Fruit fly (Drosophila melanogaster) whole organism, prepupa: ENCODE measurements around the gene Mo25.

Experiments used
- Blimp-1 ChIP-seq: fragments of 200-800 bp; sonication (Bioruptor generic); optimal IDR thresholded peaks from 3 replicates; lab custom pipeline; 2017; ENCODE audit warnings: missing biosample characterization, missing genetic modification characterization, mild to moderate bottlenecking, moderate library complexity, missing genetic modification reagents
- CG10631 ChIP-seq: fragments of 200-800 bp; sonication (Bioruptor generic); optimal IDR thresholded peaks from 2 replicates; lab custom pipeline; 2016; ENCODE audit warnings: missing biosample characterization, missing genetic modification characterization
- CG11294 ChIP-seq: fragments of 200-800 bp; sonication (Bioruptor generic); IDR thresholded peaks from 2 replicates; pipeline ENCODE4 v1.3.6; 2022; ENCODE audit warnings: missing biosample characterization, missing genetic modification characterization
- CG15336 ChIP-seq: fragments of 200-800 bp; sonication (Bioruptor generic); IDR thresholded peaks from 2 replicates; pipeline ENCODE4 v1.3.6; 2022; ENCODE audit warnings: missing biosample characterization, missing genetic modification characterization
- CG1621 ChIP-seq: fragments of 200-800 bp; sonication (Bioruptor generic); optimal IDR thresholded peaks from 3 replicates; lab custom pipeline; 2018; ENCODE audit warnings: missing biosample characterization, mild to moderate bottlenecking, missing genetic modification characterization
- CG16779 ChIP-seq: fragments of 200-800 bp; sonication (Bioruptor generic); optimal IDR thresholded peaks from 3 replicates; lab custom pipeline; 2017; ENCODE audit warnings: missing biosample characterization, mild to moderate bottlenecking, missing genetic modification characterization
- CG3032 ChIP-seq: fragments of 200-800 bp; optimal IDR thresholded peaks from 2 replicates; lab custom pipeline; 2019; ENCODE audit warnings: missing biosample characterization, mild to moderate bottlenecking, missing genetic modification characterization, moderate library complexity
- CG32006 ChIP-seq: fragments of 200-800 bp; sonication (Bioruptor generic); optimal IDR thresholded peaks from 3 replicates; lab custom pipeline; 2017; ENCODE audit warnings: missing biosample characterization, mild to moderate bottlenecking, missing genetic modification characterization
- CG34406 ChIP-seq: fragments of 200-800 bp; sonication (Bioruptor generic); optimal IDR thresholded peaks from 3 replicates; lab custom pipeline; 2016; ENCODE audit warnings: missing biosample characterization, missing genetic modification characterization
- CG3919 ChIP-seq: fragments of 200-800 bp; sonication (Bioruptor generic); optimal IDR thresholded peaks from 3 replicates; lab custom pipeline; 2016; ENCODE audit warnings: missing biosample characterization, missing genetic modification characterization
- CG4318 ChIP-seq: fragments of 200-800 bp; sonication (Bioruptor generic); optimal IDR thresholded peaks from 3 replicates; lab custom pipeline; 2017; ENCODE audit warnings: missing biosample characterization, mild to moderate bottlenecking, missing genetic modification characterization
- CG6276 ChIP-seq: fragments of 200-800 bp; sonication (Bioruptor generic); optimal IDR thresholded peaks from 2 replicates; lab custom pipeline; 2017; ENCODE audit warnings: missing biosample characterization, mild to moderate bottlenecking, missing genetic modification characterization
- CG6792 ChIP-seq: fragments of 200-800 bp; sonication (Bioruptor generic); optimal IDR thresholded peaks from 3 replicates; lab custom pipeline; 2016; ENCODE audit warnings: missing biosample characterization, missing genetic modification characterization
- CG6808 ChIP-seq: fragments of 200-800 bp; sonication (Bioruptor generic); optimal IDR thresholded peaks from 3 replicates; lab custom pipeline; 2017; ENCODE audit warnings: missing biosample characterization, missing genetic modification characterization, mild to moderate bottlenecking, moderate library complexity, missing genetic modification reagents
- CG7368 ChIP-seq: fragments of 200-800 bp; sonication (Bioruptor generic); optimal IDR thresholded peaks from 3 replicates; lab custom pipeline; 2016; ENCODE audit warnings: missing biosample characterization, missing genetic modification characterization
- CG8319 ChIP-seq: fragments of 200-800 bp; sonication (Bioruptor generic); optimal IDR thresholded peaks from 3 replicates; lab custom pipeline; 2016; ENCODE audit warnings: missing biosample characterization, missing genetic modification characterization
- CG8632 ChIP-seq: fragments of 200-800 bp; sonication (Bioruptor generic); optimal IDR thresholded peaks from 3 replicates; lab custom pipeline; 2016; ENCODE audit warnings: missing biosample characterization, missing genetic modification characterization
- Eip75B ChIP-seq: fragments of 200-800 bp; sonication (Bioruptor generic); optimal IDR thresholded peaks from 3 replicates; lab custom pipeline; 2016; ENCODE audit warnings: missing biosample characterization, missing genetic modification characterization
- Eip78C ChIP-seq: fragments of 200-800 bp; sonication (Bioruptor generic); peaks from one replicate; lab custom pipeline; 2016; ENCODE audit warnings: missing biosample characterization, missing genetic modification characterization
- Eip93F ChIP-seq: fragments of 200-800 bp; sonication (Bioruptor generic); optimal IDR thresholded peaks from 2 replicates; lab custom pipeline; 2016; ENCODE audit warnings: missing biosample characterization, mild to moderate bottlenecking, missing genetic modification characterization
- Ets96B ChIP-seq: fragments of 200-800 bp; optimal IDR thresholded peaks from 2 replicates; lab custom pipeline; 2019; ENCODE audit warnings: missing biosample characterization, mild to moderate bottlenecking, missing genetic modification characterization, moderate library complexity
- Hr39 ChIP-seq: fragments of 200-800 bp; sonication (Bioruptor generic); optimal IDR thresholded peaks from 2 replicates; lab custom pipeline; 2016; ENCODE audit warnings: missing biosample characterization, missing genetic modification characterization
- Lpt ChIP-seq: fragments of 200-800 bp; sonication (Bioruptor generic); optimal IDR thresholded peaks from 3 replicates; lab custom pipeline; 2016; ENCODE audit warnings: missing biosample characterization, missing genetic modification characterization
- Met ChIP-seq: fragments of 200-800 bp; sonication (Bioruptor generic); optimal IDR thresholded peaks from 3 replicates; lab custom pipeline; 2016; ENCODE audit warnings: missing biosample characterization, missing genetic modification characterization
- OdsH ChIP-seq: fragments of 200-800 bp; sonication (Bioruptor generic); optimal IDR thresholded peaks from 3 replicates; lab custom pipeline; 2016; ENCODE audit warnings: missing biosample characterization, missing genetic modification characterization
- Smox ChIP-seq: fragments of 200-800 bp; sonication (Bioruptor generic); optimal IDR thresholded peaks from 3 replicates; lab custom pipeline; 2016; ENCODE audit warnings: missing biosample characterization, missing genetic modification characterization
- Sox102F ChIP-seq: fragments of 200-800 bp; sonication (Bioruptor generic); optimal IDR thresholded peaks from 2 replicates; lab custom pipeline; 2016; ENCODE audit warnings: missing biosample characterization, mild to moderate bottlenecking, missing genetic modification characterization
- Sox15 ChIP-seq: fragments of 200-800 bp; sonication (Bioruptor generic); optimal IDR thresholded peaks from 3 replicates; lab custom pipeline; 2016; ENCODE audit warnings: missing biosample characterization, missing genetic modification characterization
- acj6 ChIP-seq: fragments of 200-800 bp; sonication (Bioruptor generic); optimal IDR thresholded peaks from 3 replicates; lab custom pipeline; 2016; ENCODE audit warnings: missing biosample characterization, missing genetic modification characterization
- dac ChIP-seq: fragments of 200-800 bp; sonication (Bioruptor generic); optimal IDR thresholded peaks from 2 replicates; lab custom pipeline; 2017; ENCODE audit warnings: missing biosample characterization, mild to moderate bottlenecking, missing genetic modification characterization
- fd59A ChIP-seq: fragments of 200-800 bp; sonication (Bioruptor generic); optimal IDR thresholded peaks from 2 replicates; lab custom pipeline; 2017; ENCODE audit warnings: missing biosample characterization, mild to moderate bottlenecking, missing genetic modification characterization, missing genetic modification reagents
- fd85E ChIP-seq: fragments of 200-800 bp; sonication (Bioruptor generic); optimal IDR thresholded peaks from 3 replicates; lab custom pipeline; 2016; ENCODE audit warnings: missing biosample characterization, missing genetic modification characterization
- fkh ChIP-seq: fragments of 200-800 bp; sonication (Bioruptor generic); optimal IDR thresholded peaks from 3 replicates; lab custom pipeline; 2017; ENCODE audit warnings: missing biosample characterization, mild to moderate bottlenecking, missing genetic modification characterization, moderate library complexity
- net ChIP-seq: fragments of 200-800 bp; sonication (Bioruptor generic); optimal IDR thresholded peaks from 3 replicates; lab custom pipeline; 2016; ENCODE audit warnings: missing biosample characterization, missing genetic modification characterization
- salr ChIP-seq, 2 experiments: fragments of 200-800 bp; sonication (Bioruptor generic); optimal IDR thresholded peaks; 3 replicates each; lab custom pipeline; 2016 to 2018; ENCODE audit warnings: missing biosample characterization in 2 of 2, missing genetic modification characterization in 2 of 2, mild to moderate bottlenecking in 1 of 2
- spab ChIP-seq: fragments of 200-800 bp; sonication (Bioruptor generic); optimal IDR thresholded peaks from 2 replicates; lab custom pipeline; 2017; ENCODE audit warnings: missing biosample characterization, mild to moderate bottlenecking, missing genetic modification characterization, missing genetic modification reagents
- ss ChIP-seq, 2 experiments: fragments of 200-800 bp; sonication (Bioruptor generic); optimal IDR thresholded peaks; 2 replicates in 1 of 2; 3 replicates in 1 of 2; lab custom pipeline; 2017 to 2018; ENCODE audit warnings: mild to moderate bottlenecking in 2 of 2, missing biosample characterization in 2 of 2, missing genetic modification characterization in 2 of 2, moderate library complexity in 1 of 2
- svp ChIP-seq: fragments of 200-800 bp; sonication (Bioruptor generic); peaks from one replicate; lab custom pipeline; 2016; ENCODE audit warnings: missing biosample characterization, missing genetic modification characterization
- topi ChIP-seq: fragments of 200-800 bp; sonication (Bioruptor generic); optimal IDR thresholded peaks from 3 replicates; lab custom pipeline; 2016; ENCODE audit warnings: missing biosample characterization, missing genetic modification characterization
- vri ChIP-seq: fragments of 200-800 bp; sonication (Bioruptor generic); optimal IDR thresholded peaks from 3 replicates; lab custom pipeline; 2016; ENCODE audit warnings: missing biosample characterization, mild to moderate bottlenecking, missing genetic modification characterization

Gene Mo25

DNA sequence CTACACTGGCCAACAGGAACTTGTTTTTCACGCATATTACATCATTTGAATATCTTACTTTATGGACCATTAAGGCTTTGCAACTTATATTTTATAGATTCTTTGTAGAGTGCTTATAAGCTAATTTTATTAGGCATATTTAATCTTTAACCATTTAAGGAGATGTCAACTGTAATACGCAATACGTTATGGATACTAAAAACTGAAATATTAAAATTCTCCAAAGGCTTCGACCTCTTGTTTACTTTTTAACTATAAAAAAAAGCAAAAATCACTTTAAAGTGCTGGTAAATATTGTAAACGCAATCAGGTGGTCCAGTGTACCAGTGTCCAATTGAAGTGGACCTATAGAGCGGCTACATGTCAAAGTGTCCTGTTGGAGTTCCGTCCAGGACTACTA is 41.7 kb upstream of the Mo25 start (continued):
- no peak for TF ChIP-seq CG6808 (GFP tag; lab: Kevin White, UChicago)
- no peak for TF ChIP-seq Sox15 (GFP tag; lab: Kevin White, UChicago)
- no peak for TF ChIP-seq CG6792 (GFP tag; lab: Kevin White, UChicago)
- TF ChIP-seq Blimp-1 (GFP tag; lab: Kevin White, UChicago): no peak
- TF ChIP-seq CG7368: no peak
- no peak for TF ChIP-seq fd85E (GFP tag; lab: Kevin White, UChicago)
- peak; percentile 21 for TF ChIP-seq Ets96B (tag; lab: Kevin White, UChicago)
- TF ChIP-seq, all 60 proteins: peak for 35

DNA sequence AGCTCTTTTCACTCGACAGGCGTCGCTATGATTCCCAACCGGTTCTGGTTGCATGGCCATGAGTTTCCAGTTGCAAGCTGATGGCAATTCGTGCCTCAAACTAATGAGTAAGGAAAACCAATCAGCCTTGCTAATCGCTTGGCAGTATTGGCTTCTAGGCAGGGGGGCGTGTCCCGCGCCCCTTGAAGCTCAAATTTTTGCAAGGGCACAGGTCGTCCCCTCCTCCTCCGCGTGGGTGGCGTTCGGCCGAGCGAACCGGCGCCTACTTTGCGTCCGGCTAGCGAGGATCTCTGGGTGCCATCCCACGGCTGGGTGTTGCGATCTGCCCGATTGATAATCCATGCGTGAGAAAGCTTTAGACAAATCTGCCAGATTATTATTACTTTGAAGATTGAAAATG is 38.4 kb upstream of the Mo25 start:
- TF ChIP-seq topi (GFP tag; lab: Kevin White, UChicago): no peak
- peak; percentile 60 for TF ChIP-seq svp (GFP tag; lab: Kevin White, UChicago)
- TF ChIP-seq CG6792 (GFP tag; lab: Kevin White, UChicago): no peak
- TF ChIP-seq Lpt (GFP tag; lab: Kevin White, UChicago): no peak
- TF ChIP-seq CG34406 (GFP tag; lab: Kevin White, UChicago): no peak
- no peak for TF ChIP-seq CG3919 (GFP tag; lab: Kevin White, UChicago)
- no peak for TF ChIP-seq fd59A

DNA sequence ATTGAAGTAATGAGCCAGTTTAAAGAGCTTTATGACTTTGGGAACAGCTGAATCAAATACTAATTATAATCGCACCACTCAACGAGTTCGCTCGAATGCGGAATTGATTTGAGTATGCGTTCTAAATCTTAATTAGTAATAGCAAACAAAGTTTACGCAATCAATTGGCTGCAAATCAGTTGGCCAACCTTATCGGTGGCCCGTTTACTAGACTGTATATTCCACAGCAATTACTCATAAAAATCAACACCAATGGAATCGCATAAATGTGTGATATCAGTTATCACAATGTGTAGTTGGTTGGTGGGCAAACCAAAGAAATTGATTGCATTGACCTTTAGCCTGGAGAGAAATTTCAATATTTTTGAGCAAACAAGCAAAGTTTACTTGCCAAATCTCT is 37.3 kb upstream of the Mo25 start:
- TF ChIP-seq vri: peak; percentile 31
- no peak for TF ChIP-seq CG6276 (GFP tag; lab: Kevin White, UChicago)
- TF ChIP-seq fkh (GFP tag; lab: Kevin White, UChicago): no peak

- TF ChIP-seq ss (GFP tag; optimal IDR thresholded peaks at IDR 0.05; lab: Kevin White, UChicago) (peak in 1 of 2 experiments; percentile 38), Eip78C (GFP tag; lab: Kevin White, UChicago) (no peak), CG1621 (tag; lab: Kevin White, UChicago) (peak; percentile 67), salr (GFP tag; optimal IDR thresholded peaks at IDR 0.05; lab: Kevin White, UChicago) (no peak)
- TF ChIP-seq, all 60 proteins: peak for 2
These were observed 35.9 kb upstream of the Mo25 start for dm6 chr3L:16651127-16651526.

- TF ChIP-seq CG6808 (GFP tag; lab: Kevin White, UChicago) (no peak), salr (GFP tag; optimal IDR thresholded peaks at IDR 0.05; lab: Kevin White, UChicago) (no peak), CG8632 (GFP tag; lab: Kevin White, UChicago) (no peak), Sox15 (GFP tag; lab: Kevin White, UChicago) (no peak), CG8319 (GFP tag; lab: Kevin White, UChicago) (no peak), CG11294 (no peak), Hr39 (GFP tag; lab: Kevin White, UChicago) (no peak), CG34406 (GFP tag; lab: Kevin White, UChicago) (no peak), CG3032 (tag; lab: Kevin White, UChicago) (no peak), topi (GFP tag; lab: Kevin White, UChicago) (no peak), CG4318 (GFP tag; lab: Kevin White, UChicago) (no peak), Smox (GFP tag; lab: Kevin White, UChicago) (no peak)
These were observed 34.8 kb upstream of the Mo25 start for dm6 chr3L:16650078-16650477.

dm6 chr3L:16647578-16648113 is 32.4 kb upstream of the Mo25 start, which contains the start of gene Abl:
Abl (minus strand) TSS chr3L:16647882.
- TF ChIP-seq CG1621 (tag; lab: Kevin White, UChicago): peak; percentile 27
- peak; percentile 5 for TF ChIP-seq Smox (GFP tag; lab: Kevin White, UChicago)
- peak; percentile 35 for TF ChIP-seq CG10631 (GFP tag; lab: Kevin White, UChicago)
- TF ChIP-seq fkh (GFP tag; lab: Kevin White, UChicago): peak; percentile 3
- no peak for TF ChIP-seq Eip75B (GFP tag; lab: Kevin White, UChicago)
- peak; percentile 28 for TF ChIP-seq Met
- TF ChIP-seq dac (GFP tag; lab: Kevin White, UChicago): peak; percentile 22
- peak; percentile 4 for TF ChIP-seq acj6 (GFP tag; lab: Kevin White, UChicago)
- TF ChIP-seq CG16779 (tag; lab: Kevin White, UChicago): peak; percentile 37
- no peak for TF ChIP-seq CG32006 (GFP tag; lab: Kevin White, UChicago)
- TF ChIP-seq spab: no peak
- TF ChIP-seq OdsH (GFP tag; lab: Kevin White, UChicago): peak; percentile 13
- peak; percentile 56 for TF ChIP-seq CG6808 (GFP tag; lab: Kevin White, UChicago)
- TF ChIP-seq Sox102F: peak; percentile 42
- TF ChIP-seq fd85E (GFP tag; lab: Kevin White, UChicago): peak; percentile 2
- TF ChIP-seq CG6276 (GFP tag; lab: Kevin White, UChicago): peak; percentile 53
- peak; percentile 26 for TF ChIP-seq CG15336 (GFP tag; lab: Robert Waterston, UW)
- no peak for TF ChIP-seq CG4318 (GFP tag; lab: Kevin White, UChicago)
- peak; percentile 37 for TF ChIP-seq CG7368
- TF ChIP-seq net (GFP tag; lab: Kevin White, UChicago): peak; percentile 38
- no peak for TF ChIP-seq Eip93F
